Fruit fly (Drosophila melanogaster) whole organism, embryonic: ENCODE results near the gene NFAT.

Experiments used
- Awh ChIP-seq: fragments of 200-800 bp; sonication (Bioruptor generic); IDR thresholded peaks from 2 replicates; pipeline ENCODE4, ENCODE4 v1.3.6; 2022; ENCODE audit warnings: missing biosample characterization, missing genetic modification characterization
- CG10267 ChIP-seq: fragments of 200-800 bp; sonication (Bioruptor generic); optimal IDR thresholded peaks from 2 replicates; lab custom pipeline; 2018; ENCODE audit warnings: missing biosample characterization, mild to moderate bottlenecking, missing genetic modification characterization, moderate library complexity
- CG10979 ChIP-seq: fragments of 200-800 bp; sonication (Bioruptor generic); optimal IDR thresholded peaks from 2 replicates; lab custom pipeline; 2018; ENCODE audit warnings: missing biosample characterization, mild to moderate bottlenecking, missing genetic modification characterization, moderate library complexity
- CG11398 ChIP-seq: fragments of 200-800 bp; sonication (Bioruptor generic); optimal IDR thresholded peaks from 2 replicates; lab custom pipeline; 2016; ENCODE audit warnings: missing biosample characterization, missing genetic modification characterization
- CG12104 ChIP-seq: fragments of 200-800 bp; sonication (Bioruptor generic); optimal IDR thresholded peaks from 3 replicates; lab custom pipeline; 2016; ENCODE audit warnings: missing biosample characterization, missing genetic modification characterization
- CG12659 ChIP-seq: fragments of 200-800 bp; sonication (Bioruptor generic); optimal IDR thresholded peaks from 3 replicates; lab custom pipeline; 2017; ENCODE audit warnings: mild to moderate bottlenecking, missing biosample characterization, missing genetic modification reagents, missing genetic modification characterization
- CG13775 ChIP-seq: fragments of 200-800 bp; sonication (Bioruptor generic); optimal IDR thresholded peaks from 3 replicates; lab custom pipeline; 2017; ENCODE audit warnings: missing biosample characterization, mild to moderate bottlenecking, missing genetic modification characterization
- CG1529 ChIP-seq: fragments of 200-800 bp; sonication (Bioruptor generic); optimal IDR thresholded peaks from 3 replicates; lab custom pipeline; 2018; ENCODE audit warnings: missing biosample characterization, missing genetic modification characterization
- CG17359 ChIP-seq: fragments of 200-800 bp; sonication (Bioruptor generic); optimal IDR thresholded peaks from 3 replicates; lab custom pipeline; 2018; ENCODE audit warnings: missing biosample characterization, mild to moderate bottlenecking, missing genetic modification characterization, moderate library complexity
- CG18262 ChIP-seq: fragments of 200-800 bp; optimal IDR thresholded peaks from 3 replicates; lab custom pipeline; 2019; ENCODE audit warnings: missing biosample characterization, mild to moderate bottlenecking, missing genetic modification characterization, moderate library complexity
- CG33213 ChIP-seq: fragments of 200-800 bp; sonication (Bioruptor generic); optimal IDR thresholded peaks from 3 replicates; lab custom pipeline; 2016; ENCODE audit warnings: missing biosample characterization, missing genetic modification characterization
- CG3838 ChIP-seq: fragments of 200-800 bp; sonication (Bioruptor generic); optimal IDR thresholded peaks from 3 replicates; lab custom pipeline; 2016; ENCODE audit warnings: missing biosample characterization, missing genetic modification characterization
- CG4404 ChIP-seq: fragments of 200-800 bp; sonication (Bioruptor generic); IDR thresholded peaks from 2 replicates; pipeline ENCODE4 v1.3.6; 2022; ENCODE audit warnings: missing biosample characterization, missing genetic modification characterization
- CG4854 ChIP-seq: fragments of 200-800 bp; sonication (Bioruptor generic); optimal IDR thresholded peaks from 2 replicates; lab custom pipeline; 2016; ENCODE audit warnings: missing biosample characterization, missing genetic modification characterization, inconsistent platforms
- CG6689 ChIP-seq: fragments of 200-800 bp; sonication (Bioruptor generic); IDR thresholded peaks from 2 replicates; pipeline ENCODE4 v1.3.6; 2022; ENCODE audit warnings: missing biosample characterization, missing genetic modification characterization
- CG6765 ChIP-seq: fragments of 200-800 bp; sonication (Bioruptor generic); optimal IDR thresholded peaks from 3 replicates; lab custom pipeline; 2017; ENCODE audit warnings: missing biosample characterization, mild to moderate bottlenecking, missing genetic modification characterization
- CG8944 ChIP-seq: fragments of 200-800 bp; sonication (Bioruptor generic); optimal IDR thresholded peaks from 3 replicates; lab custom pipeline; 2016; ENCODE audit warnings: missing biosample characterization, missing genetic modification characterization
- CG9932 ChIP-seq: fragments of 200-800 bp; sonication (Bioruptor generic); IDR thresholded peaks from 2 replicates; pipeline ENCODE4 v1.3.6; 2022; ENCODE audit warnings: missing biosample characterization, missing genetic modification characterization
- Camta ChIP-seq: fragments of 200-800 bp; sonication (Bioruptor generic); optimal IDR thresholded peaks from 2 replicates; lab custom pipeline; 2016; ENCODE audit warnings: missing biosample characterization, missing genetic modification characterization
- Dfd ChIP-seq, 2 experiments: fragments of >200 bp; optimal IDR thresholded peaks; 2 replicates each; lab custom pipeline; 2017; ENCODE audit warnings: missing biosample characterization in 2 of 2, missing genetic modification characterization in 2 of 2
- E2f1 ChIP-seq: fragments of 200-800 bp; sonication (Bioruptor generic); IDR thresholded peaks from 2 replicates; pipeline ENCODE4 v1.3.6; 2022; ENCODE audit warnings: missing biosample characterization, missing genetic modification characterization
- Fer1 ChIP-seq: fragments of 200-800 bp; sonication (Bioruptor generic); optimal IDR thresholded peaks from 2 replicates; lab custom pipeline; 2017; ENCODE audit warnings: missing biosample characterization, mild to moderate bottlenecking, missing genetic modification characterization
- Hr39 ChIP-seq: fragments of >200 bp; optimal IDR thresholded peaks from 2 replicates; lab custom pipeline; 2017
- NK7.1 ChIP-seq: fragments of 200-800 bp; sonication (Bioruptor generic); optimal IDR thresholded peaks from 3 replicates; lab custom pipeline; 2016; ENCODE audit warnings: missing biosample characterization, missing genetic modification characterization
- Pdp1 ChIP-seq, 2 experiments: fragments of 200-800 bp; sonication (Bioruptor generic); optimal IDR thresholded peaks; 3 replicates each; lab custom pipeline; 2016; ENCODE audit warnings: missing biosample characterization in 2 of 2, missing genetic modification characterization in 2 of 2, mild to moderate bottlenecking in 1 of 2, moderate library complexity in 1 of 2
- bsh ChIP-seq, 2 experiments: fragments of 200-800 bp; sonication (Bioruptor generic); optimal IDR thresholded peaks; 2 replicates each; lab custom pipeline; 2017 to 2018; ENCODE audit warnings: mild to moderate bottlenecking in 2 of 2, missing biosample characterization in 2 of 2, missing genetic modification characterization in 2 of 2, moderate library complexity in 1 of 2
- caup ChIP-seq: fragments of 200-800 bp; sonication (Bioruptor generic); optimal IDR thresholded peaks from 3 replicates; lab custom pipeline; 2017; ENCODE audit warnings: missing biosample characterization, mild to moderate bottlenecking, missing genetic modification characterization, moderate library complexity; ENCODE audit not compliant: severe bottlenecking
- cg ChIP-seq: fragments of 200-800 bp; sonication (Bioruptor generic); optimal IDR thresholded peaks from 3 replicates; lab custom pipeline; 2019; ENCODE audit warnings: missing biosample characterization, mild to moderate bottlenecking, missing genetic modification characterization, moderate library complexity
- eve ChIP-seq, 2 experiments: fragments of >200 bp; optimal IDR thresholded peaks; 2 replicates each; lab custom pipeline; 2017; ENCODE audit warnings: missing biosample characterization in 2 of 2, missing genetic modification characterization in 2 of 2
- gem ChIP-seq: fragments of 200-800 bp; sonication (Bioruptor generic); optimal IDR thresholded peaks from 2 replicates; lab custom pipeline; 2019; ENCODE audit warnings: missing biosample characterization, mild to moderate bottlenecking, missing genetic modification characterization, moderate library complexity
- lilli ChIP-seq: fragments of 200-800 bp; sonication (Bioruptor generic); optimal IDR thresholded peaks from 3 replicates; lab custom pipeline; 2016; ENCODE audit warnings: missing biosample characterization, missing genetic modification characterization
- lola ChIP-seq, 3 experiments: fragments of >200 bp in 2 of 3; fragments of 200-800 bp in 1 of 3; sonication (Bioruptor generic) in 1 of 3; optimal IDR thresholded peaks; 2 replicates each; lab custom pipeline; 2017 to 2019; ENCODE audit warnings: missing biosample characterization in 3 of 3, missing genetic modification characterization in 3 of 3, mild to moderate bottlenecking in 1 of 3, moderate library complexity in 1 of 3
- p53 ChIP-seq: fragments of 200-800 bp; sonication (Bioruptor generic); optimal IDR thresholded peaks from 2 replicates; lab custom pipeline; 2016; ENCODE audit warnings: missing biosample characterization, missing genetic modification characterization
- pnt ChIP-seq: fragments of 200-800 bp; sonication (Bioruptor generic); optimal IDR thresholded peaks from 3 replicates; lab custom pipeline; 2016; ENCODE audit warnings: missing biosample characterization, missing genetic modification characterization
- psq ChIP-seq: fragments of 200-800 bp; sonication (Bioruptor generic); optimal IDR thresholded peaks from 2 replicates; lab custom pipeline; 2017; ENCODE audit warnings: missing biosample characterization, missing genetic modification characterization
- scrt ChIP-seq: fragments of 200-800 bp; sonication (Bioruptor generic); optimal IDR thresholded peaks from 2 replicates; lab custom pipeline; 2018; ENCODE audit warnings: missing biosample characterization, mild to moderate bottlenecking, missing genetic modification characterization, moderate library complexity
- sob ChIP-seq: fragments of 200-800 bp; sonication (Bioruptor generic); IDR thresholded peaks from 2 replicates; pipeline ENCODE4 v1.3.6; 2022; ENCODE audit warnings: missing biosample characterization, missing genetic modification characterization
- sqz ChIP-seq: fragments of 200-800 bp; sonication (Bioruptor generic); optimal IDR thresholded peaks from 3 replicates; lab custom pipeline; 2018; ENCODE audit warnings: missing biosample characterization, mild to moderate bottlenecking, missing genetic modification characterization
- trem ChIP-seq: fragments of 200-800 bp; optimal IDR thresholded peaks from 3 replicates; lab custom pipeline; 2019; ENCODE audit warnings: missing biosample characterization, mild to moderate bottlenecking, missing genetic modification characterization, moderate library complexity
- twi ChIP-seq: fragments of 200-800 bp; optimal IDR thresholded peaks from 2 replicates; lab custom pipeline; 2019; ENCODE audit warnings: missing biosample characterization, mild to moderate bottlenecking, missing genetic modification characterization, moderate library complexity
- zfh2 ChIP-seq: fragments of 200-800 bp; sonication (Bioruptor generic); optimal IDR thresholded peaks from 2 replicates; lab custom pipeline; 2016; ENCODE audit warnings: missing biosample characterization, missing genetic modification characterization

NFAT gene

DNA sequence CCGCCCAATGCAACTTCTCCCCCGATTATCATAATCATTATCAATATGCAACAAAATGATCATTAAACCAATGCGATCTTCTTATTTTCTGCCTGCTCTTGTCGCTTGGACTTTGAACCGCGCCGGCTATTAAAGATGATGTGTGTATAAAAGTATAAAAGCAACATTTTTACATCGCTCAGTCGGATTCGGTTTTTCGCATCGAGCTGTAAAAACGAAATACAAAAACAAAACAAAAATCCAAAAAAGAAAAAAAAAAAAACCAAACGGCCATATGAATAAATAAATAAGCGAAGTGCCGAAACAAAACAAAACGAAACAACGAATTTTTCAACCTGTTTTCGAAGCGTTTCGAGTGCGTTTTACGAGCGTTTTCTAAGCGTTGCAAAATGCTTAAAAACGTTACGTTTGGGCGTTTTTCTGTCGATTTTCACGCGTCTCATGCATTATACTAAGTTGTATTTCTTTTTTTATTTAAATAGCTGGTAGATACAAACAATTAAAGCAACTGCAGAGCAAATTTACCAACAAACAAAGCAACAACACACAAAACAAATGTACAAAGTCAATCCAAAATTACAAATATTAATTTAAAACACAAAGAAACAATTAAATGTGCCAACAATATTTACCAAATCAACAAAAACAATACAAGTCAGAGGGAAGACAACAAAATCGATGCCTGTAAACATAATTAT, 20.3 kb downstream of the NFAT start (continued):
- TF ChIP-seq lola (GFP tag; optimal IDR thresholded peaks at IDR 0.05; lab: Kevin White, UChicago) (peak in 1 of 3 experiments; percentile 2), CG6689 (GFP tag; lab: Robert Waterston, UW) (no peak), CG4404 (GFP tag; lab: Robert Waterston, UW) (no peak), CG12104 (GFP tag; lab: Kevin White, UChicago) (no peak), gem (tag; lab: Kevin White, UChicago) (peak; percentile 67), lilli (no peak), CG3838 (GFP tag; lab: Kevin White, UChicago) (no peak), Pdp1 (GFP tag; optimal IDR thresholded peaks at IDR 0.05; lab: Kevin White, UChicago) (no peak), CG6765 (no peak), Hr39 (lab: Kevin White, UChicago) (no peak), sqz (GFP tag; lab: Kevin White, UChicago) (peak; percentile 31), trem (tag; lab: Kevin White, UChicago) (peak; percentile 12), caup (GFP tag; lab: Kevin White, UChicago) (peak; percentile 26), CG1529 (GFP tag; lab: Kevin White, UChicago) (peak; percentile 25), Dfd (GFP tag; optimal IDR thresholded peaks at IDR 0.05; lab: Kevin White, UChicago) (no peak), CG18262 (tag; lab: Kevin White, UChicago) (peak; percentile 19), CG9932 (GFP tag; lab: Robert Waterston, UW) (no peak), scrt (no peak), bsh (GFP tag; optimal IDR thresholded peaks at IDR 0.05; lab: Kevin White, UChicago) (peak; percentile 28 to 75), zfh2 (GFP tag; lab: Kevin White, UChicago) (no peak), Awh (GFP tag; lab: Robert Waterston, UW) (no peak), CG11398 (GFP tag; lab: Kevin White, UChicago) (no peak), E2f1 (GFP tag; lab: Robert Waterston, UW) (no peak), CG13775 (no peak), twi (tag; lab: Kevin White, UChicago) (no peak), CG17359 (tag; lab: Kevin White, UChicago) (peak; percentile 63), Camta (GFP tag; lab: Kevin White, UChicago) (no peak), CG10979 (tag; lab: Kevin White, UChicago) (peak; percentile 3), sob (GFP tag; lab: Robert Waterston, UW) (no peak), psq (GFP tag; lab: Kevin White, UChicago) (no peak), CG10267 (tag; lab: Kevin White, UChicago) (peak; percentile 12), CG33213 (no peak), cg (no peak), eve (GFP tag; optimal IDR thresholded peaks at IDR 0.05; lab: Kevin White, UChicago) (no peak), CG8944 (GFP tag; lab: Kevin White, UChicago) (no peak), CG4854 (GFP tag; lab: Kevin White, UChicago) (no peak), NK7.1 (GFP tag; lab: Kevin White, UChicago) (no peak), Fer1 (GFP tag; lab: Kevin White, UChicago) (peak; percentile 32), CG12659 (GFP tag; lab: Kevin White, UChicago) (peak; percentile 16), p53 (no peak), pnt (GFP tag; lab: Kevin White, UChicago) (no peak)
